Worm (Caenorhabditis elegans) whole organism, L2 larva: Measurements from ENCODE around the gene tmem-17.

Experiments
- R02D3.7 ChIP-seq: fragments of 150-350 bp; optimal IDR thresholded peaks from 2 replicates; lab custom pipeline; 2014; ENCODE audit warnings: missing biosample characterization, missing genetic modification characterization
- ZK546.5 ChIP-seq: sonication (generic microtip); optimal IDR thresholded peaks from 2 replicates; lab custom pipeline; 2017; ENCODE audit warnings: missing biosample characterization, missing genetic modification characterization
- ama-1 ChIP-seq: fragments of 150-350 bp; optimal IDR thresholded peaks from 2 replicates; lab custom pipeline; 2018; ENCODE audit warnings: inconsistent platforms
- blmp-1 ChIP-seq: sonication (generic microtip); optimal IDR thresholded peaks from 2 replicates; lab custom pipeline; 2017; ENCODE audit warnings: missing genetic modification characterization, mild to moderate bottlenecking, missing compliant biosample characterization, antibody characterized with exemption, moderate library complexity; ENCODE audit not compliant: insufficient read depth
- lin-13 ChIP-seq: fragments of 150-350 bp; optimal IDR thresholded peaks from 2 replicates; lab custom pipeline; 2014; ENCODE audit warnings: missing biosample characterization, missing genetic modification reagents, missing genetic modification characterization

- TF ChIP-seq ZK546.5 (no peak), lin-13 (no peak), ama-1 (lab: Kevin White, UChicago) (no peak), blmp-1 (no peak), R02D3.7 (no peak)
Observed at ce11 chrIII:7078737-7079136, 8.7 kb downstream of the tmem-17 start, which contains the start of gene ZK418.6.
